Worm (Caenorhabditis elegans) whole organism, L1 larva: ENCODE measurements around the gene C25E10.5.

Experiments used
- C04F5.9 ChIP-seq: sonication (generic microtip); optimal IDR thresholded peaks from 2 replicates; lab custom pipeline; 2016; ENCODE audit warnings: missing genetic modification characterization, missing compliant biosample characterization
- C16A3.4 ChIP-seq: fragments of 150-350 bp; optimal IDR thresholded peaks from 2 replicates; lab custom pipeline; 2014; ENCODE audit warnings: missing biosample characterization, missing genetic modification characterization
- C34B4.2 ChIP-seq: sonication (generic microtip); optimal IDR thresholded peaks from 2 replicates; lab custom pipeline; 2017; ENCODE audit warnings: mild to moderate bottlenecking, missing genetic modification characterization, missing compliant biosample characterization
- Y116A8C.19 ChIP-seq: sonication (generic microtip); optimal IDR thresholded peaks from 2 replicates; lab custom pipeline; 2016; ENCODE audit warnings: missing compliant biosample characterization, missing genetic modification characterization, borderline replicate concordance
- alr-1 ChIP-seq: fragments of 200-800 bp; sonication (Bioruptor generic); optimal IDR thresholded peaks from 2 replicates; lab custom pipeline; 2018; ENCODE audit warnings: borderline replicate concordance, mild to moderate bottlenecking, missing genetic modification characterization, missing compliant biosample characterization
- ama-1 ChIP-seq: fragments of 150-350 bp; optimal IDR thresholded peaks from 2 replicates; lab custom pipeline; 2014
- ceh-63 ChIP-seq: fragments of 200-800 bp; sonication (Bioruptor generic); optimal IDR thresholded peaks from 2 replicates; lab custom pipeline; 2018; ENCODE audit warnings: mild to moderate bottlenecking, missing genetic modification characterization, missing compliant biosample characterization
- ceh-8 ChIP-seq: fragments of 200-800 bp; sonication (Bioruptor generic); optimal IDR thresholded peaks from 2 replicates; lab custom pipeline; 2018; ENCODE audit warnings: mild to moderate bottlenecking, missing genetic modification characterization, moderate library complexity, missing compliant biosample characterization
- ceh-82 ChIP-seq, 3 experiments: fragments of 150-350 bp in 1 of 3; sonication (generic microtip) in 2 of 3; optimal IDR thresholded peaks; 2 replicates each; lab custom pipeline; 2014 to 2017; ENCODE audit warnings: missing biosample characterization in 3 of 3, missing genetic modification characterization in 3 of 3
- ceh-88 ChIP-seq: fragments of 200-800 bp; sonication (Bioruptor generic); IDR thresholded peaks from 2 replicates; pipeline ENCODE4 v1.3.6; 2022; ENCODE audit warnings: missing genetic modification characterization, missing compliant biosample characterization
- dpl-1 ChIP-seq, 3 experiments: fragments of 150-350 bp in 2 of 3; sonication (generic microtip) in 1 of 3; optimal IDR thresholded peaks; 2 replicates each; lab custom pipeline; 2014 to 2017; ENCODE audit warnings: missing biosample characterization in 3 of 3, missing genetic modification characterization in 3 of 3, missing genetic modification reagents in 3 of 3
- dsc-1 ChIP-seq: sonication (generic microtip); optimal IDR thresholded peaks from 2 replicates; lab custom pipeline; 2016; ENCODE audit warnings: mild to moderate bottlenecking, missing genetic modification characterization, missing compliant biosample characterization
- egl-27 ChIP-seq, 2 experiments: fragments of 150-350 bp in 1 of 2; sonication (generic microtip); optimal IDR thresholded peaks; 3 replicates each; lab custom pipeline; 2017 to 2018; ENCODE audit warnings: missing biosample characterization in 2 of 2, missing genetic modification characterization in 2 of 2, missing genetic modification reagents in 2 of 2
- elt-3 ChIP-seq, 6 experiments: fragments of 150-350 bp in 1 of 6; sonication (generic microtip); optimal IDR thresholded peaks; 2 replicates each; lab custom pipeline; 2017 to 2018; ENCODE audit warnings: missing biosample characterization in 6 of 6, missing genetic modification characterization in 6 of 6, inconsistent platforms in 1 of 6
- ets-5 ChIP-seq: fragments of 200-800 bp; sonication (Bioruptor generic); IDR thresholded peaks from 2 replicates; pipeline ENCODE4 v1.3.6; 2022; ENCODE audit warnings: missing genetic modification characterization, missing compliant biosample characterization
- fkh-10 ChIP-seq: sonication (generic microtip); optimal IDR thresholded peaks from 2 replicates; lab custom pipeline; 2017; ENCODE audit warnings: missing biosample characterization, missing genetic modification reagents, missing genetic modification characterization
- fkh-4 ChIP-seq: sonication (generic microtip); optimal IDR thresholded peaks from 2 replicates; lab custom pipeline; 2016; ENCODE audit warnings: missing compliant biosample characterization, missing genetic modification characterization, borderline replicate concordance
- fkh-8 ChIP-seq: sonication (generic microtip); optimal IDR thresholded peaks from 2 replicates; lab custom pipeline; 2016; ENCODE audit warnings: mild to moderate bottlenecking, missing genetic modification characterization, missing compliant biosample characterization
- fos-1 ChIP-seq: fragments of 150-350 bp; optimal IDR thresholded peaks from 2 replicates; lab custom pipeline; 2014; ENCODE audit warnings: missing biosample characterization, missing genetic modification characterization
- hlh-17 ChIP-seq: fragments of 200-800 bp; sonication (Bioruptor generic); optimal IDR thresholded peaks from 2 replicates; lab custom pipeline; 2018; ENCODE audit warnings: missing genetic modification characterization, mild to moderate bottlenecking, missing compliant biosample characterization, moderate library complexity, borderline replicate concordance
- hlh-4 ChIP-seq: sonication (generic microtip); optimal IDR thresholded peaks from 2 replicates; lab custom pipeline; 2016; ENCODE audit warnings: mild to moderate bottlenecking, missing genetic modification characterization, missing compliant biosample characterization
- isw-1 ChIP-seq: fragments of 200-800 bp; sonication (Bioruptor generic); IDR thresholded peaks from 2 replicates; pipeline ENCODE4 v1.3.6; 2022; ENCODE audit warnings: missing genetic modification characterization, missing compliant biosample characterization
- lin-39 ChIP-seq: fragments of 150-350 bp; optimal IDR thresholded peaks from 2 replicates; lab custom pipeline; 2014; ENCODE audit warnings: missing biosample characterization, missing genetic modification reagents, missing genetic modification characterization
- lsy-2 ChIP-seq, 2 experiments: fragments of 150-350 bp; optimal IDR thresholded peaks; 2 replicates each; lab custom pipeline; 2014; ENCODE audit warnings: missing biosample characterization in 2 of 2, missing genetic modification characterization in 2 of 2
- mab-9 ChIP-seq: fragments of 200-800 bp; sonication (Bioruptor generic); IDR thresholded peaks from 2 replicates; pipeline ENCODE4 v1.3.6; 2022; ENCODE audit warnings: missing genetic modification reagents, missing genetic modification characterization, missing compliant biosample characterization
- mep-1 ChIP-seq: fragments of 150-350 bp; optimal IDR thresholded peaks from 2 replicates; lab custom pipeline; 2014; ENCODE audit warnings: missing biosample characterization, missing genetic modification characterization
- nhr-11 ChIP-seq: fragments of 150-350 bp; optimal IDR thresholded peaks from 2 replicates; lab custom pipeline; 2014; ENCODE audit warnings: missing biosample characterization, missing genetic modification characterization
- nhr-237 ChIP-seq: fragments of 150-350 bp; optimal IDR thresholded peaks from 2 replicates; lab custom pipeline; 2014; ENCODE audit warnings: missing biosample characterization, missing genetic modification characterization
- nhr-28 ChIP-seq: fragments of 150-350 bp; optimal IDR thresholded peaks from 2 replicates; lab custom pipeline; 2014; ENCODE audit warnings: missing biosample characterization, missing genetic modification characterization
- nhr-71 ChIP-seq: sonication (generic microtip); optimal IDR thresholded peaks from 2 replicates; lab custom pipeline; 2016; ENCODE audit warnings: mild to moderate bottlenecking, missing genetic modification characterization, moderate library complexity, missing compliant biosample characterization
- nhr-84 ChIP-seq: sonication (generic microtip); optimal IDR thresholded peaks from 2 replicates; lab custom pipeline; 2017; ENCODE audit warnings: missing biosample characterization, missing genetic modification characterization
- nhr-90 ChIP-seq: sonication (generic microtip); optimal IDR thresholded peaks from 2 replicates; lab custom pipeline; 2016; ENCODE audit warnings: mild to moderate bottlenecking, missing genetic modification characterization, missing compliant biosample characterization; ENCODE audit not compliant: poor library complexity
- pag-3 ChIP-seq: sonication (generic microtip); optimal IDR thresholded peaks from 2 replicates; lab custom pipeline; 2017; ENCODE audit warnings: missing genetic modification characterization, mild to moderate bottlenecking, missing compliant biosample characterization, antibody characterized with exemption, borderline replicate concordance; ENCODE audit not compliant: insufficient read depth
- snu-23 ChIP-seq: sonication (generic microtip); optimal IDR thresholded peaks from 2 replicates; lab custom pipeline; 2016; ENCODE audit warnings: missing genetic modification characterization, missing compliant biosample characterization
- sup-37 ChIP-seq: fragments of 200-800 bp; sonication (Bioruptor generic); optimal IDR thresholded peaks from 2 replicates; lab custom pipeline; 2018; ENCODE audit warnings: mild to moderate bottlenecking, missing genetic modification characterization, missing compliant biosample characterization
- tbx-2 ChIP-seq: sonication (generic microtip); optimal IDR thresholded peaks from 2 replicates; lab custom pipeline; 2016; ENCODE audit warnings: missing genetic modification characterization, missing compliant biosample characterization
- tlp-1 ChIP-seq: fragments of 150-350 bp; optimal IDR thresholded peaks from 2 replicates; lab custom pipeline; 2014; ENCODE audit warnings: missing biosample characterization, missing genetic modification characterization
- unc-30 ChIP-seq: sonication (generic microtip); optimal IDR thresholded peaks from 2 replicates; lab custom pipeline; 2017; ENCODE audit warnings: missing biosample characterization, missing genetic modification characterization
- unc-62 ChIP-seq: fragments of 150-350 bp; optimal IDR thresholded peaks from 2 replicates; lab custom pipeline; 2014; ENCODE audit warnings: missing biosample characterization, missing genetic modification reagents, missing genetic modification characterization
- vab-15 ChIP-seq: sonication (generic microtip); optimal IDR thresholded peaks from 2 replicates; lab custom pipeline; 2017; ENCODE audit warnings: missing genotype, mild to moderate bottlenecking, missing genetic modification characterization, missing compliant biosample characterization
- zip-4 ChIP-seq: fragments of 200-800 bp; sonication (Bioruptor generic); optimal IDR thresholded peaks from 2 replicates; lab custom pipeline; 2018; ENCODE audit warnings: mild to moderate bottlenecking, missing genetic modification characterization, moderate library complexity, missing compliant biosample characterization
- ztf-11 ChIP-seq, 2 experiments: sonication (generic microtip); optimal IDR thresholded peaks; 2 replicates each; lab custom pipeline; 2016 to 2017; ENCODE audit warnings: missing genetic modification characterization in 2 of 2, missing biosample characterization in 1 of 2, missing compliant biosample characterization in 1 of 2

C25E10.5 gene

DNA sequence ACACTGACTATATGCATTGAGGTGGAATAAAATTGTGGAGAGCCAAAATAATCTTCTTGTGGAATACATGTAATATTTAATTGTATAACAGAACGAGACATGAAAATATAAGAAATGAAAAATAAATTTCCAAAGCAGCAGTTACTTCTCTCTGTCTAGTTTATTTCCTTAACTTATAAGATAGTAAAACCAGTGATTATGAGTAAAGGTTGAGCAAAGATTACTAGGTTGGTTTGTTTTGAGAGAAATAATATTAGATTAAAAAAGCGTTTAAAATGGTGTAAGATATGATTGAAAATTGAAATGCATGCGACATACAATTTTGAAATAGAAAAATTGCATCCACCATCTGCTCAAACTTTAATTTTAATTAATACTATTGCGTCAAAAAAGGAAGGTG, 16.6 kb upstream of the C25E10.5 start, which contains the start of gene srh-201:
Gene srh-201, minus strand, starts transcription at position 101 of the 400 bp plus-strand sequence.
- TF ChIP-seq dsc-1 (no peak), dpl-1 (GFP tag; optimal IDR thresholded peaks at IDR 0.05; lab: Kevin White, UChicago) (no peak), tlp-1 (tag; lab: Kevin White, UChicago) (no peak), ceh-82 (tag; optimal IDR thresholded peaks at IDR 0.05; lab: Kevin White, UChicago) (no peak), unc-62 (GFP tag; lab: Kevin White, UChicago) (no peak), zip-4 (GFP tag; lab: Kevin White, UChicago) (no peak)
- TF ChIP-seq, all 84 proteins: peak for 0

DNA sequence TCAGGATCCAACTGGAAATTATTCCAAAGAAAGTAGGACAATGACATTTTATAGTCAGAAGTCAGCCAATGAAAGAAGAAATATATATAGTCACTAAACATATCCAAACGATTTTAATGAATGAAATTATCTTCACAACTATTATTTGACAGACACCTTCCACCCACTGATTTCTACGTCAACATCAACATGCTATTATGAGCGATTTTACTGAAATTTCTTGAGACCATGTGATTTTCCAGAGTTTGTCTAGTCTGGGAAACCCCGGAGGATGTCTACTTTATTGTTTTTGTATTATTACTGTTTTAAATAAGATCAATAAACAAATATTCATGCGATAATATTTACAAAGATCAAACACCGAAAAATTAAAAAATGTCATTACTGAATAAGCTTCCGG, 14.8 kb upstream of the C25E10.5 start, which contains the start of gene srt-18:
Gene srt-18, minus strand, starts transcription at position 101 of the 400 bp plus-strand sequence.
- no peak for TF ChIP-seq nhr-237 (tag; lab: Kevin White, UChicago)
- no peak for TF ChIP-seq unc-30
- TF ChIP-seq sup-37 (GFP tag; lab: Kevin White, UChicago), result no peak

DNA sequence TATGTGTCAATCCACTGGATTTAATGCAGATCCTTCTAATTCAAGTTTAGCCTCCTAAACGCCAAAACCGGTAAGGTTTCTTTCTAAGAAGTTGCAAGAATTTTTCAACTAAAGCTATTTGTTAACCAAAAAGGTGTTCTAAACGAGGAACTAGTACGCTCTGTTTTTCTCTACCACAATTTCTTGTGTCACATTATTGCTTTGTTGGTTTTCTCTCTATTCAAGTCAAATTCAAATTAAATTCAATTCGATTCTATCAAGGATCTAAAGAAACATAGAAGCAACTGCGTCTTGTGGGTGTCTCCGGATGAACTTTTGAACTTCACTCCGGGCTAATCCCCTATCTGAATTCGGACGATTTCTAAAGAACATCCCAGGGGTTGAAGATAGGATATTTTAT, 13.9 kb upstream of the C25E10.5 start, which contains the start of gene oac-40:
Gene oac-40, plus strand, starts transcription at position 301 of the 400 bp plus-strand sequence.
- TF ChIP-seq fkh-10 (GFP tag; lab: Kevin White, UChicago), result no peak
- no peak for TF ChIP-seq hlh-4 (tag; lab: Kevin White, UChicago)
- no peak for TF ChIP-seq C16A3.4 (tag; lab: Kevin White, UChicago)
- TF ChIP-seq vab-15 (tag; lab: Kevin White, UChicago), result no peak

DNA sequence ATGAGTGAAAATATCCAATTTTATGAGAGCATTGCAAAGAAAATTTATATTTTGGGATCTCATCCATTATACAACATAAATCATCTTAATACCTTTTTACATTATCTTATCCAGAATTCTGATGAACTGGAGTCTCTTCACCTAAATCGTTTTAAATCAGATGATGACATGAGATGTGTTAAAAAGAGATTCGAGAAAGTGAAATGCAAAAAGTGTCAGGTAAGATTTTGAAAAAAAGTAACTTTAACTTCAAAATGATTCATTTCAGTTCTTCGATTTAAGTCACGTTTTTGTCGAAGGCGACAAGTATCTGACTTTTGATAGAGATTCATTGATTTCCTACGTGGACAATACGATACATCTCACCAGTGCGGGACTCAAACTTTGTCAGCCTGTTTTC, 11.5 kb upstream of the C25E10.5 start:
- no peak for TF ChIP-seq fkh-8 (tag; lab: Kevin White, UChicago)
- no peak for TF ChIP-seq nhr-28 (tag; lab: Kevin White, UChicago)
- TF ChIP-seq ceh-8 (GFP tag; lab: Kevin White, UChicago), result no peak
- no peak for TF ChIP-seq unc-62 (GFP tag; lab: Kevin White, UChicago)
- TF ChIP-seq lin-39 (tag; lab: Kevin White, UChicago), result no peak
- TF ChIP-seq mab-9 (GFP tag; lab: Robert Waterston, UW), result no peak
- TF ChIP-seq tbx-2 (tag; lab: Kevin White, UChicago), result no peak
- no peak for TF ChIP-seq nhr-84 (tag; lab: Kevin White, UChicago)
- no peak for TF ChIP-seq nhr-71
- no peak for TF ChIP-seq pag-3 (tag; lab: Kevin White, UChicago)
- no peak for TF ChIP-seq dsc-1
- TF ChIP-seq nhr-90 (tag; lab: Kevin White, UChicago), result no peak

- TF ChIP-seq isw-1, result no peak
- no peak for TF ChIP-seq mep-1
- no peak for TF ChIP-seq pag-3 (tag; lab: Kevin White, UChicago)
- TF ChIP-seq hlh-4 (tag; lab: Kevin White, UChicago), result no peak
- TF ChIP-seq dpl-1 (GFP tag; optimal IDR thresholded peaks at IDR 0.05; lab: Kevin White, UChicago), result no peak
- no peak for TF ChIP-seq lin-39 (tag; lab: Kevin White, UChicago)
- TF ChIP-seq alr-1 (tag; lab: Kevin White, UChicago), result no peak
- no peak for TF ChIP-seq C04F5.9 (tag; lab: Kevin White, UChicago)
- TF ChIP-seq lsy-2 (tag; optimal IDR thresholded peaks at IDR 0.05; lab: Kevin White, UChicago), result no peak
- no peak for TF ChIP-seq hlh-17
- no peak for TF ChIP-seq egl-27 (tag; optimal IDR thresholded peaks at IDR 0.05; lab: Kevin White, UChicago)
- TF ChIP-seq ama-1 (lab: Kevin White, UChicago), result no peak
Measured at ce11 chrV:9022078-9022477, 8.3 kb upstream of the C25E10.5 start, which contains the start of gene oac-41. oac-41 (minus strand) TSS chrV:9022178.

ce11 chrV:9024713-9025112, 5.6 kb upstream of the C25E10.5 start, which contains the start of gene bus-1:
bus-1 (minus strand) TSS chrV:9024813.
- no peak for TF ChIP-seq fkh-4 (tag; lab: Kevin White, UChicago)
- TF ChIP-seq pag-3 (tag; lab: Kevin White, UChicago), result no peak
- TF ChIP-seq ceh-82 (tag; optimal IDR thresholded peaks at IDR 0.05; lab: Kevin White, UChicago), result no peak
- no peak for TF ChIP-seq ets-5
- TF ChIP-seq Y116A8C.19 (tag; lab: Kevin White, UChicago), result no peak
- no peak for TF ChIP-seq ceh-88 (GFP tag; lab: Robert Waterston, UW)
- TF ChIP-seq C34B4.2 (tag; lab: Kevin White, UChicago), result no peak
- TF ChIP-seq snu-23 (GFP tag; lab: Kevin White, UChicago), result no peak
- TF ChIP-seq nhr-11, result no peak
- TF ChIP-seq ceh-63 (GFP tag; lab: Kevin White, UChicago), result no peak
- TF ChIP-seq elt-3 (tag; optimal IDR thresholded peaks at IDR 0.05; lab: Kevin White, UChicago), result no peak
- no peak for TF ChIP-seq fos-1 (tag; lab: Kevin White, UChicago)
- no peak for TF ChIP-seq ztf-11 (tag; optimal IDR thresholded peaks at IDR 0.05; lab: Kevin White, UChicago)
